Worm (Caenorhabditis elegans): ENCODE results near the gene nhr-128.

Gene nhr-128

ce11 chrV:2221764-2222163, at the start of gene nhr-128:
Gene nhr-128, plus strand, starts transcription at chrV:2222064.
- TF ChIP-seq nhr-76 (tag; optimal IDR thresholded peaks at IDR 0.05) (no peak), nhr-12 (tag; optimal IDR thresholded peaks at IDR 0.05) (no peak), drap-1 (GFP tag; optimal IDR thresholded peaks at IDR 0.05) (no peak), M03D4.4 (tag; optimal IDR thresholded peaks at IDR 0.05) (no peak), ceh-43 (GFP tag; optimal IDR thresholded peaks at IDR 0.05) (no peak)

- no peak for TF ChIP-seq lsy-2 (tag; optimal IDR thresholded peaks at IDR 0.05)
- no peak for TF ChIP-seq sptf-1 (tag; optimal IDR thresholded peaks at IDR 0.05)
- TF ChIP-seq cnd-1 (tag; optimal IDR thresholded peaks at IDR 0.05): no peak
- no peak for TF ChIP-seq pha-4 (tag; optimal IDR thresholded peaks at IDR 0.05)
- no peak for TF ChIP-seq ceh-83 (GFP tag; optimal IDR thresholded peaks at IDR 0.05)
- TF ChIP-seq unc-39 (tag; optimal IDR thresholded peaks at IDR 0.05): no peak
Observed at ce11 chrV:2174465-2174864, 47.4 kb upstream of the nhr-128 start.

ce11 chrV:2175242-2175641, 46.6 kb upstream of the nhr-128 start, which contains the start of gene C45H4.18:
Gene C45H4.18, plus strand, starts transcription at chrV:2175542.
- TF ChIP-seq lin-32 (GFP tag; optimal IDR thresholded peaks at IDR 0.05) (no peak), cnd-1 (tag; optimal IDR thresholded peaks at IDR 0.05) (no peak), mab-5 (tag; optimal IDR thresholded peaks at IDR 0.05) (no peak), elt-3 (tag; optimal IDR thresholded peaks at IDR 0.05) (no peak), bed-3 (GFP tag; optimal IDR thresholded peaks at IDR 0.05) (no peak), ceh-39 (tag; optimal IDR thresholded peaks at IDR 0.05) (no peak), M03D4.4 (tag; optimal IDR thresholded peaks at IDR 0.05) (no peak), nhr-28 (tag; optimal IDR thresholded peaks at IDR 0.05) (no peak), unc-62 (GFP tag; optimal IDR thresholded peaks at IDR 0.05) (no peak), ztf-11 (tag; optimal IDR thresholded peaks at IDR 0.05) (no peak), flh-1 (GFP tag; optimal IDR thresholded peaks at IDR 0.05) (no peak)

ce11 chrV:2177307-2177764, 44.5 kb upstream of the nhr-128 start, which contains the start of gene srbc-17:
Gene srbc-17, plus strand, starts transcription at chrV:2177714.
- TF ChIP-seq M03D4.4 (tag; optimal IDR thresholded peaks at IDR 0.05) (no peak), ceh-39 (tag; optimal IDR thresholded peaks at IDR 0.05) (no peak), drap-1 (GFP tag; optimal IDR thresholded peaks at IDR 0.05) (no peak), blmp-1 (tag; optimal IDR thresholded peaks at IDR 0.05) (no peak), zip-8 (tag; optimal IDR thresholded peaks at IDR 0.05) (no peak), snpc-4 (tag; optimal IDR thresholded peaks at IDR 0.05) (no peak)

ce11 chrV:2179214-2179613, 42.6 kb upstream of the nhr-128 start, which contains the start of gene cyp-33C1:
Gene cyp-33C1, plus strand, starts transcription at chrV:2179514.
- TF ChIP-seq sptf-1 (tag; optimal IDR thresholded peaks at IDR 0.05) (no peak), ceh-43 (GFP tag; optimal IDR thresholded peaks at IDR 0.05) (no peak), elt-3 (tag; optimal IDR thresholded peaks at IDR 0.05) (no peak), nhr-76 (tag; optimal IDR thresholded peaks at IDR 0.05) (no peak), nhr-2 (tag; optimal IDR thresholded peaks at IDR 0.05) (no peak), nhr-28 (tag; optimal IDR thresholded peaks at IDR 0.05) (no peak), flh-1 (GFP tag; optimal IDR thresholded peaks at IDR 0.05) (no peak), drap-1 (GFP tag; optimal IDR thresholded peaks at IDR 0.05) (no peak), ceh-83 (GFP tag; optimal IDR thresholded peaks at IDR 0.05) (no peak), lin-13 (tag; optimal IDR thresholded peaks at IDR 0.05) (no peak), mep-1 (tag; optimal IDR thresholded peaks at IDR 0.05) (no peak), mls-2 (tag; optimal IDR thresholded peaks at IDR 0.05) (no peak), ces-1 (GFP tag; optimal IDR thresholded peaks at IDR 0.05) (no peak), sem-2 (GFP tag; optimal IDR thresholded peaks at IDR 0.05) (no peak), ztf-11 (tag; optimal IDR thresholded peaks at IDR 0.05) (no peak), M03D4.4 (tag; optimal IDR thresholded peaks at IDR 0.05) (no peak), cnd-1 (tag; optimal IDR thresholded peaks at IDR 0.05) (no peak), lsy-2 (tag; optimal IDR thresholded peaks at IDR 0.05) (no peak)

ce11 chrV:2181738-2182137, 40.1 kb upstream of the nhr-128 start, which contains the start of gene srbc-16:
Gene srbc-16, plus strand, starts transcription at chrV:2182038.
- TF ChIP-seq ceh-83 (GFP tag; optimal IDR thresholded peaks at IDR 0.05) (no peak), unc-62 (GFP tag; optimal IDR thresholded peaks at IDR 0.05) (no peak), lin-13 (tag; optimal IDR thresholded peaks at IDR 0.05) (no peak), nhr-28 (tag; optimal IDR thresholded peaks at IDR 0.05) (no peak), ham-2 (GFP tag; optimal IDR thresholded peaks at IDR 0.05) (no peak), mep-1 (tag; optimal IDR thresholded peaks at IDR 0.05) (no peak), nhr-12 (tag; optimal IDR thresholded peaks at IDR 0.05) (no peak), sem-2 (GFP tag; optimal IDR thresholded peaks at IDR 0.05) (no peak), drap-1 (GFP tag; optimal IDR thresholded peaks at IDR 0.05) (no peak), unc-39 (tag; optimal IDR thresholded peaks at IDR 0.05) (no peak), elt-1 (tag; optimal IDR thresholded peaks at IDR 0.05; ENCODE audit: borderline replicate concordance, insufficient read depth) (no peak), elt-3 (tag; optimal IDR thresholded peaks at IDR 0.05) (no peak), nhr-237 (tag; optimal IDR thresholded peaks at IDR 0.05) (no peak), mls-2 (tag; optimal IDR thresholded peaks at IDR 0.05) (no peak), hlh-1 (tag; optimal IDR thresholded peaks at IDR 0.05) (no peak), zip-8 (tag; optimal IDR thresholded peaks at IDR 0.05) (no peak), blmp-1 (tag; optimal IDR thresholded peaks at IDR 0.05) (no peak)

All from whole organism, mixed stage, embryonic.